Worm (Caenorhabditis elegans) whole organism, late embryonic: ENCODE data around the gene spcs-2.

Source experiments
- F13H6.1 ChIP-seq: sonication (generic microtip); optimal IDR thresholded peaks from 2 replicates; lab custom pipeline; 2016; ENCODE audit warnings: missing genetic modification characterization, missing compliant biosample characterization
- hlh-15 ChIP-seq: sonication (generic microtip); optimal IDR thresholded peaks from 2 replicates; lab custom pipeline; 2016; ENCODE audit warnings: missing genetic modification characterization, missing compliant biosample characterization
- nfya-1 ChIP-seq: sonication (generic microtip); optimal IDR thresholded peaks from 2 replicates; lab custom pipeline; 2017; ENCODE audit warnings: missing genetic modification characterization, mild to moderate bottlenecking, missing compliant biosample characterization, antibody characterized with exemption, moderate library complexity
- odd-2 ChIP-seq: sonication (generic microtip); optimal IDR thresholded peaks from 2 replicates; lab custom pipeline; 2017; ENCODE audit warnings: antibody characterized with exemption, mild to moderate bottlenecking, missing genetic modification characterization, missing compliant biosample characterization
- pqm-1 ChIP-seq: sonication (generic microtip); optimal IDR thresholded peaks from 2 replicates; lab custom pipeline; 2016; ENCODE audit warnings: missing genetic modification characterization, missing compliant biosample characterization
- syd-9 ChIP-seq: sonication (generic microtip); optimal IDR thresholded peaks from 2 replicates; lab custom pipeline; 2016; ENCODE audit warnings: mild to moderate bottlenecking, missing genetic modification characterization, moderate library complexity, missing compliant biosample characterization

DNA sequence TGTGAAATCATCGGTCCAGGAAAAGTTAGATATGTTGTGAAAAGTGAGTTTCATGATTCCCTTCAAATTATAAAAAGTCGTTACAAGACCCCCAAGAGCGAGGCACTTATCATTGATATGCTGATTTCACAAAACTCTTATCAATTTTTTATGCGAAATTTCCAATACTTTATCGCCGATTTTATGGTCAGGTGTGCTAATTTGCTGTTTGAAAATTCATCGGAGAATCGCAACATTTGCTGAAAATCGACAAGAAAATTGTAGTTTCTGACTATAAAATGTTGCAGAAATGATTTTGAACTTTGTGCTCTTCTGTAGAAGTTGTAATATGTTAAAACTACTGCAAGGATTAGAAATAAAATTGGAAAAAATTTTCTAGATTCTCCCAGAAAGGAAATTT lies 43.1 kb upstream of the spcs-2 start:
- TF ChIP-seq pqm-1 (tag; lab: Kevin White, UChicago) = no peak
- TF ChIP-seq odd-2 = no peak
- no peak for TF ChIP-seq syd-9
- TF ChIP-seq F13H6.1 (tag; lab: Kevin White, UChicago) = no peak
- TF ChIP-seq hlh-15 = no peak
- no peak for TF ChIP-seq nfya-1 (tag; lab: Kevin White, UChicago)
